Worm (Caenorhabditis elegans): ENCODE data around the gene clec-71.

clec-71 gene

ce11 chrIV:3941658-3942328, 4.5 kb downstream of the clec-71 start, which contains the start of gene clec-174:
Gene clec-174 (minus strand): TSS chrIV:3941708.
- no peak for TF ChIP-seq nhr-12 (tag; optimal IDR thresholded peaks at IDR 0.05)
- no peak for TF ChIP-seq nhr-11 (tag; optimal IDR thresholded peaks at IDR 0.05)
- no peak for TF ChIP-seq ceh-82 (tag; optimal IDR thresholded peaks at IDR 0.05)
- TF ChIP-seq hlh-17 (GFP tag; optimal IDR thresholded peaks at IDR 0.05; ENCODE audit: borderline replicate concordance) = no peak
- TF ChIP-seq skn-1 (tag; optimal IDR thresholded peaks at IDR 0.05) = no peak
- no peak for TF ChIP-seq nhr-77 (tag; optimal IDR thresholded peaks at IDR 0.05)
- no peak for TF ChIP-seq zag-1 (tag; optimal IDR thresholded peaks at IDR 0.05)
- TF ChIP-seq ceh-8 (GFP tag; optimal IDR thresholded peaks at IDR 0.05) = no peak
- TF ChIP-seq lin-39 (tag; optimal IDR thresholded peaks at IDR 0.05) = no peak
- no peak for TF ChIP-seq nhr-90 (tag; optimal IDR thresholded peaks at IDR 0.05; ENCODE audit: poor library complexity)
- no peak for TF ChIP-seq mdl-1 (tag; optimal IDR thresholded peaks at IDR 0.05)

- TF ChIP-seq ama-1 (optimal IDR thresholded peaks at IDR 0.05) = no peak
- no peak for TF ChIP-seq F16B12.6 (tag; optimal IDR thresholded peaks at IDR 0.05)
- no peak for TF ChIP-seq egl-13 (tag; optimal IDR thresholded peaks at IDR 0.05)
- TF ChIP-seq nhr-84 (tag; optimal IDR thresholded peaks at IDR 0.05) = no peak
- no peak for TF ChIP-seq mab-9 (GFP tag; IDR thresholded peaks at IDR 0.05)
- TF ChIP-seq lin-14 (GFP tag; optimal IDR thresholded peaks at IDR 0.05) = no peak
- no peak for TF ChIP-seq fkh-10 (GFP tag; optimal IDR thresholded peaks at IDR 0.05)
- no peak for TF ChIP-seq isw-1 (GFP tag; IDR thresholded peaks at IDR 0.05)
Observed at ce11 chrIV:3943003-3943402, 5.7 kb downstream of the clec-71 start, which contains the start of gene Y46C8AL.11. Gene Y46C8AL.11 (plus strand): TSS chrIV:3943303.

ce11 chrIV:3944459-3944858, 7.2 kb downstream of the clec-71 start, which contains the start of gene clec-72:
Gene clec-72 (plus strand): TSS chrIV:3944816.
- TF ChIP-seq nhr-28 (tag; optimal IDR thresholded peaks at IDR 0.05) = no peak
- peak in 1 of 2 experiments; percentile 10 for TF ChIP-seq lin-35 (GFP tag; optimal IDR thresholded peaks at IDR 0.05)
- peak; percentile 78 for TF ChIP-seq jun-1 (tag; optimal IDR thresholded peaks at IDR 0.05)
- TF ChIP-seq elt-2 (tag; optimal IDR thresholded peaks at IDR 0.05) = peak; percentile 98
- no peak for TF ChIP-seq unc-98 (GFP tag; IDR thresholded peaks at IDR 0.05)
- TF ChIP-seq ztf-11 (tag; optimal IDR thresholded peaks at IDR 0.05) = no peak
- TF ChIP-seq mef-2 (tag; optimal IDR thresholded peaks at IDR 0.05) = no peak
- peak; percentile 13 for TF ChIP-seq nhr-20 (tag; optimal IDR thresholded peaks at IDR 0.05)
- no peak for TF ChIP-seq efl-1 (optimal IDR thresholded peaks at IDR 0.05)
- no peak for TF ChIP-seq efl-1 (GFP tag; optimal IDR thresholded peaks at IDR 0.05 in 1 of 2)
- TF ChIP-seq pqm-1 (tag; optimal IDR thresholded peaks at IDR 0.05) = peak; percentile 78

ce11 chrIV:3956095-3956494, 18.8 kb downstream of the clec-71 start, which contains the start of gene clec-73:
Gene clec-73 (minus strand): TSS chrIV:3956195.
- TF ChIP-seq zip-4 (GFP tag; optimal IDR thresholded peaks at IDR 0.05) = no peak
- TF ChIP-seq C34B4.2 (tag; optimal IDR thresholded peaks at IDR 0.05) = no peak
- no peak for TF ChIP-seq unc-130 (tag; optimal IDR thresholded peaks at IDR 0.05)
- no peak for TF ChIP-seq fkh-4 (tag; optimal IDR thresholded peaks at IDR 0.05; ENCODE audit: borderline replicate concordance)
- TF ChIP-seq nhr-76 (tag; optimal IDR thresholded peaks at IDR 0.05) = no peak
- no peak for TF ChIP-seq xbp-1 (tag; optimal IDR thresholded peaks at IDR 0.05)
- no peak for TF ChIP-seq grh-1 (GFP tag; IDR thresholded peaks at IDR 0.05)
- TF ChIP-seq lin-14 (GFP tag; optimal IDR thresholded peaks at IDR 0.05) = no peak
- TF ChIP-seq fkh-10 (GFP tag; optimal IDR thresholded peaks at IDR 0.05) = no peak
- TF ChIP-seq ztf-4 (tag; optimal IDR thresholded peaks at IDR 0.05) = no peak
- no peak for TF ChIP-seq ceh-88 (GFP tag; IDR thresholded peaks at IDR 0.05)
- TF ChIP-seq ces-1 (GFP tag; optimal IDR thresholded peaks at IDR 0.05) = no peak
- TF ChIP-seq nhr-77 (tag; optimal IDR thresholded peaks at IDR 0.05) = no peak
- TF ChIP-seq snpc-4 (tag; optimal IDR thresholded peaks at IDR 0.05) = no peak
- no peak for TF ChIP-seq ceh-82 (tag; optimal IDR thresholded peaks at IDR 0.05)
- no peak for TF ChIP-seq nhr-84 (tag; optimal IDR thresholded peaks at IDR 0.05)
- no peak for TF ChIP-seq blmp-1 (tag; optimal IDR thresholded peaks at IDR 0.05)
- TF ChIP-seq C16A3.4 (tag; optimal IDR thresholded peaks at IDR 0.05) = no peak
- TF ChIP-seq ceh-8 (GFP tag; optimal IDR thresholded peaks at IDR 0.05) = no peak

Data from whole organism, L1 larva.